Fruit fly (Drosophila melanogaster) whole organism, embryonic: ENCODE measurements around the gene Best2.

Source experiments
- Antp ChIP-seq: fragments of 200-800 bp; sonication (Bioruptor generic); optimal IDR thresholded peaks from 3 replicates; lab custom pipeline; 2016; ENCODE audit warnings: missing biosample characterization, missing genetic modification characterization
- B-H1 ChIP-seq: fragments of 200-800 bp; sonication (Bioruptor generic); IDR thresholded peaks from 3 replicates; pipeline ENCODE4 v1.3.6; 2022; ENCODE audit warnings: missing biosample characterization, missing genetic modification characterization
- Bteb2 ChIP-seq: fragments of 200-800 bp; sonication (Bioruptor generic); optimal IDR thresholded peaks from 2 replicates; lab custom pipeline; 2016; ENCODE audit warnings: missing biosample characterization, missing genetic modification characterization
- CG10321 ChIP-seq: fragments of 200-800 bp; sonication (Bioruptor generic); IDR thresholded peaks from 2 replicates; pipeline ENCODE4 v1.3.6; 2022; ENCODE audit warnings: missing biosample characterization, missing genetic modification characterization
- CG10366 ChIP-seq: fragments of 200-800 bp; sonication (Bioruptor generic); IDR thresholded peaks from 2 replicates; pipeline ENCODE4 v1.3.6; 2022; ENCODE audit warnings: missing biosample characterization, missing genetic modification characterization
- CG11247 ChIP-seq: fragments of 200-800 bp; sonication (Bioruptor generic); IDR thresholded peaks from 2 replicates; pipeline ENCODE4 v1.3.6; 2022; ENCODE audit warnings: missing biosample characterization, missing genetic modification characterization
- CG12744 ChIP-seq: fragments of 200-800 bp; sonication (Bioruptor generic); optimal IDR thresholded peaks from 2 replicates; lab custom pipeline; 2016; ENCODE audit warnings: missing biosample characterization, missing genetic modification characterization
- CG14050 ChIP-seq: fragments of 200-800 bp; sonication (Bioruptor generic); IDR thresholded peaks from 3 replicates; pipeline ENCODE4 v1.3.6; 2022; ENCODE audit warnings: missing biosample characterization, missing genetic modification characterization
- CG14667 ChIP-seq: fragments of 200-800 bp; sonication (Bioruptor generic); IDR thresholded peaks from 2 replicates; pipeline ENCODE4 v1.3.6; 2022; ENCODE audit warnings: missing biosample characterization, missing genetic modification characterization
- CG17361 ChIP-seq: fragments of 200-800 bp; sonication (Bioruptor generic); IDR thresholded peaks from 3 replicates; pipeline ENCODE4 v1.3.6; 2022; ENCODE audit warnings: missing biosample characterization, missing genetic modification characterization
- CG17568 ChIP-seq: fragments of 200-800 bp; sonication (Bioruptor generic); optimal IDR thresholded peaks from 2 replicates; lab custom pipeline; 2018; ENCODE audit warnings: missing biosample characterization, mild to moderate bottlenecking, missing genetic modification characterization, moderate library complexity
- CG17802 ChIP-seq: fragments of 200-800 bp; sonication (Bioruptor generic); optimal IDR thresholded peaks from 2 replicates; lab custom pipeline; 2018; ENCODE audit warnings: missing biosample characterization, mild to moderate bottlenecking, missing genetic modification characterization, moderate library complexity
- CG17912 ChIP-seq: fragments of 200-800 bp; sonication (Bioruptor generic); optimal IDR thresholded peaks from 2 replicates; lab custom pipeline; 2018; ENCODE audit warnings: missing biosample characterization, mild to moderate bottlenecking, missing genetic modification characterization
- CG1792 ChIP-seq: fragments of 200-800 bp; sonication (Bioruptor generic); optimal IDR thresholded peaks from 2 replicates; lab custom pipeline; 2016; ENCODE audit warnings: missing biosample characterization, missing genetic modification characterization
- CG2712 ChIP-seq: fragments of 200-800 bp; optimal IDR thresholded peaks from 3 replicates; lab custom pipeline; 2019; ENCODE audit warnings: missing biosample characterization, mild to moderate bottlenecking, missing genetic modification characterization, moderate library complexity
- CG3726 ChIP-seq: fragments of 200-800 bp; sonication (Bioruptor generic); IDR thresholded peaks from 3 replicates; pipeline ENCODE4, ENCODE4 v1.3.6; 2022; ENCODE audit warnings: missing biosample characterization, missing genetic modification characterization
- CG3995 ChIP-seq: fragments of 200-800 bp; sonication (Bioruptor generic); optimal IDR thresholded peaks from 3 replicates; lab custom pipeline; 2016; ENCODE audit warnings: missing biosample characterization, missing genetic modification characterization
- CG5180 ChIP-seq: fragments of 200-800 bp; sonication (Bioruptor generic); optimal IDR thresholded peaks from 3 replicates; lab custom pipeline; 2017; ENCODE audit warnings: missing biosample characterization, missing genetic modification characterization, mild to moderate bottlenecking, moderate library complexity, missing genetic modification reagents
- CG5953 ChIP-seq: fragments of 200-800 bp; sonication (Bioruptor generic); IDR thresholded peaks from 2 replicates; pipeline ENCODE4 v1.3.6; 2022; ENCODE audit warnings: missing biosample characterization, missing genetic modification characterization
- CG6254 ChIP-seq: fragments of 200-800 bp; sonication (Bioruptor generic); optimal IDR thresholded peaks from 3 replicates; lab custom pipeline; 2017; ENCODE audit warnings: mild to moderate bottlenecking, missing biosample characterization, missing genetic modification reagents, missing genetic modification characterization
- CG6683 ChIP-seq: fragments of 200-800 bp; sonication (Bioruptor generic); optimal IDR thresholded peaks from 2 replicates; lab custom pipeline; 2017; ENCODE audit warnings: missing biosample characterization, mild to moderate bottlenecking, missing genetic modification characterization, missing genetic modification reagents
- CG7372 ChIP-seq: fragments of 200-800 bp; sonication (Bioruptor generic); IDR thresholded peaks from 2 replicates; pipeline ENCODE4 v1.3.6; 2022; ENCODE audit warnings: missing biosample characterization, missing genetic modification characterization
- CG9437 ChIP-seq: fragments of 200-800 bp; sonication (Bioruptor generic); optimal IDR thresholded peaks from 2 replicates; lab custom pipeline; 2018; ENCODE audit warnings: missing biosample characterization, mild to moderate bottlenecking, missing genetic modification characterization
- Dbx ChIP-seq: fragments of 200-800 bp; sonication (Bioruptor generic); IDR thresholded peaks from 3 replicates; pipeline ENCODE4 v1.3.6; 2022; ENCODE audit warnings: missing biosample characterization, missing genetic modification characterization
- Dp ChIP-seq: fragments of 200-800 bp; sonication (Bioruptor generic); optimal IDR thresholded peaks from 2 replicates; lab custom pipeline; 2018; ENCODE audit warnings: missing biosample characterization, mild to moderate bottlenecking, missing genetic modification characterization, moderate library complexity
- H2.0 ChIP-seq: fragments of 200-800 bp; sonication (Bioruptor generic); IDR thresholded peaks from 2 replicates; pipeline ENCODE4 v1.3.6; 2022; ENCODE audit warnings: missing biosample characterization, missing genetic modification characterization
- Lim3 ChIP-seq: fragments of 200-800 bp; sonication (Bioruptor generic); IDR thresholded peaks from 2 replicates; pipeline ENCODE4 v1.3.6; 2022; ENCODE audit warnings: missing biosample characterization, missing genetic modification characterization
- NFAT ChIP-seq: fragments of 200-800 bp; sonication (Bioruptor generic); IDR thresholded peaks from 2 replicates; pipeline ENCODE4 v1.3.6; 2022; ENCODE audit warnings: missing biosample characterization, missing genetic modification characterization
- Oli ChIP-seq: fragments of 200-800 bp; sonication (Bioruptor generic); optimal IDR thresholded peaks from 2 replicates; lab custom pipeline; 2018; ENCODE audit warnings: missing biosample characterization, mild to moderate bottlenecking, missing genetic modification characterization, moderate library complexity
- PHDP ChIP-seq: fragments of 200-800 bp; sonication (Bioruptor generic); optimal IDR thresholded peaks from 3 replicates; lab custom pipeline; 2018; ENCODE audit warnings: missing biosample characterization, mild to moderate bottlenecking, missing genetic modification characterization, moderate library complexity
- Pdp1 ChIP-seq, 2 experiments: fragments of 200-800 bp; sonication (Bioruptor generic); optimal IDR thresholded peaks; 3 replicates each; lab custom pipeline; 2016; ENCODE audit warnings: missing biosample characterization in 2 of 2, missing genetic modification characterization in 2 of 2, mild to moderate bottlenecking in 1 of 2, moderate library complexity in 1 of 2
- Stat92E ChIP-seq, 3 experiments: fragments of >200 bp in 2 of 3; fragments of 200-800 bp in 1 of 3; sonication (Bioruptor generic) in 1 of 3; optimal IDR thresholded peaks; 2 replicates each; lab custom pipeline; 2017 to 2019; ENCODE audit warnings: missing biosample characterization in 3 of 3, missing genetic modification characterization in 3 of 3, mild to moderate bottlenecking in 1 of 3, moderate library complexity in 1 of 3
- Taf1 ChIP-seq: fragments of 200-800 bp; sonication (Bioruptor generic); IDR thresholded peaks from 2 replicates; pipeline ENCODE4 v1.3.6; 2022; ENCODE audit warnings: missing biosample characterization, missing genetic modification characterization
- Xbp1 ChIP-seq: fragments of 200-800 bp; sonication (Bioruptor generic); optimal IDR thresholded peaks from 3 replicates; lab custom pipeline; 2016; ENCODE audit warnings: missing biosample characterization, mild to moderate bottlenecking, missing genetic modification characterization
- ap ChIP-seq: fragments of 200-800 bp; sonication (Bioruptor generic); IDR thresholded peaks from 2 replicates; pipeline ENCODE4 v1.3.6; 2022; ENCODE audit warnings: missing biosample characterization, missing genetic modification characterization
- bbx ChIP-seq: fragments of 200-800 bp; sonication (Bioruptor generic); IDR thresholded peaks from 2 replicates; pipeline ENCODE4 v1.3.6; 2022; ENCODE audit warnings: missing biosample characterization, missing genetic modification characterization; ENCODE audit not compliant: partially characterized antibody
- cad ChIP-seq: fragments of >200 bp; optimal IDR thresholded peaks from 2 replicates; lab custom pipeline; 2017; ENCODE audit warnings: missing biosample characterization, missing genetic modification characterization
- croc ChIP-seq: fragments of 200-800 bp; sonication (Bioruptor generic); conservative IDR thresholded peaks from 3 replicates; pipeline ENCODE4 v1.3.6; 2022; ENCODE audit warnings: missing biosample characterization, missing genetic modification characterization
- cwo ChIP-seq: fragments of 200-800 bp; sonication (Bioruptor generic); optimal IDR thresholded peaks from 3 replicates; lab custom pipeline; 2017; ENCODE audit warnings: missing biosample characterization, missing genetic modification characterization, mild to moderate bottlenecking, moderate library complexity, missing genetic modification reagents
- en ChIP-seq: fragments of 200-800 bp; sonication (Bioruptor generic); optimal IDR thresholded peaks from 2 replicates; lab custom pipeline; 2016; ENCODE audit warnings: missing biosample characterization, missing genetic modification characterization
- hbn ChIP-seq: fragments of 200-800 bp; sonication (Bioruptor generic); IDR thresholded peaks from 2 replicates; pipeline ENCODE4 v1.3.6; 2022; ENCODE audit warnings: missing biosample characterization, missing genetic modification characterization; ENCODE audit not compliant: partially characterized antibody
- ind ChIP-seq: fragments of 200-800 bp; sonication (Bioruptor generic); optimal IDR thresholded peaks from 3 replicates; lab custom pipeline; 2016; ENCODE audit warnings: missing biosample characterization, missing genetic modification characterization
- mam ChIP-seq: fragments of 200-800 bp; sonication (Bioruptor generic); optimal IDR thresholded peaks from 3 replicates; lab custom pipeline; 2016; ENCODE audit warnings: missing biosample characterization, missing genetic modification characterization
- onecut ChIP-seq: fragments of 200-800 bp; sonication (Bioruptor generic); IDR thresholded peaks from 2 replicates; pipeline ENCODE4 v1.3.6; 2022; ENCODE audit warnings: missing biosample characterization, missing genetic modification characterization
- ranshi ChIP-seq: fragments of 200-800 bp; sonication (Bioruptor generic); IDR thresholded peaks from 2 replicates; pipeline ENCODE4 v1.3.6; 2022; ENCODE audit warnings: missing biosample characterization, missing genetic modification characterization
- row ChIP-seq: fragments of 200-800 bp; sonication (Bioruptor generic); IDR thresholded peaks from 3 replicates; pipeline ENCODE4 v1.3.6; 2022; ENCODE audit warnings: missing biosample characterization, missing genetic modification characterization
- sd ChIP-seq: fragments of 200-800 bp; sonication (Bioruptor generic); optimal IDR thresholded peaks from 3 replicates; lab custom pipeline; 2018; ENCODE audit warnings: missing biosample characterization, mild to moderate bottlenecking, missing genetic modification characterization, moderate library complexity
- sr ChIP-seq: fragments of 200-800 bp; sonication (Bioruptor generic); IDR thresholded peaks from 3 replicates; pipeline ENCODE4 v1.3.6; 2022; ENCODE audit warnings: missing biosample characterization, missing genetic modification characterization
- usp ChIP-seq: fragments of >200 bp; optimal IDR thresholded peaks from 2 replicates; lab custom pipeline; 2017; ENCODE audit warnings: missing biosample characterization, missing genetic modification characterization
- wdn ChIP-seq: fragments of 200-800 bp; sonication (Bioruptor generic); IDR thresholded peaks from 2 replicates; pipeline ENCODE4 v1.3.6; 2022; ENCODE audit warnings: missing biosample characterization, missing genetic modification characterization
- zfh1 ChIP-seq: fragments of 200-800 bp; sonication (Bioruptor generic); IDR thresholded peaks from 3 replicates; pipeline ENCODE4 v1.3.6; 2022; ENCODE audit warnings: missing biosample characterization, missing genetic modification characterization

The Best2 gene

dm6 chr3L:6217212-6217611 is 39.3 kb downstream of the Best2 start (continued):
- TF ChIP-seq Pdp1 (GFP tag; optimal IDR thresholded peaks at IDR 0.05; lab: Kevin White, UChicago) (peak; percentile 22 to 75), CG12744 (GFP tag; lab: Kevin White, UChicago) (no peak), Oli (tag; lab: Kevin White, UChicago) (peak; percentile 77), H2.0 (GFP tag; lab: Robert Waterston, UW) (peak; percentile 66), CG10321 (peak; percentile 16; the same call in 1 of the 2 replicates), usp (GFP tag; lab: Kevin White, UChicago) (no peak), NFAT (GFP tag; lab: Robert Waterston, UW) (no peak), Lim3 (GFP tag; lab: Robert Waterston, UW) (no peak), CG14050 (GFP tag; lab: Robert Waterston, UW) (peak; percentile 37; the same call in 1 of the 3 replicates), CG5953 (GFP tag; lab: Robert Waterston, UW) (peak; percentile 37; the same call in 1 of the 2 replicates), CG17912 (GFP tag; lab: Kevin White, UChicago) (no peak), CG7372 (GFP tag; lab: Robert Waterston, UW) (peak; percentile 34; the same call in 1 of the 2 replicates), CG3995 (GFP tag; lab: Kevin White, UChicago) (no peak), B-H1 (no peak), CG5180 (GFP tag; lab: Kevin White, UChicago) (no peak), ind (GFP tag; lab: Kevin White, UChicago) (peak; percentile 55), Taf1 (GFP tag; lab: Robert Waterston, UW) (no peak), cad (no peak), onecut (GFP tag; lab: Robert Waterston, UW) (peak; percentile 45), CG1792 (no peak), CG2712 (tag; lab: Kevin White, UChicago) (peak; percentile 92), ranshi (GFP tag; lab: Robert Waterston, UW) (peak; percentile 50; the same call in 1 of the 2 replicates), Bteb2 (GFP tag; lab: Kevin White, UChicago) (peak; percentile 4), sd (tag; lab: Kevin White, UChicago) (no peak), CG11247 (GFP tag; lab: Robert Waterston, UW) (no peak; the same call in 1 of the 2 replicates), bbx (GFP tag; lab: Robert Waterston, UW) (no peak), sr (no peak), ap (GFP tag; lab: Robert Waterston, UW) (0 out of 2 replicates have a peak, but pooled peaks have one; percentile 26), PHDP (tag; lab: Kevin White, UChicago) (peak; percentile 69), CG9437 (GFP tag; lab: Kevin White, UChicago) (peak; percentile 14), Antp (peak; percentile 13), mam (GFP tag; lab: Kevin White, UChicago) (no peak), hbn (GFP tag; lab: Robert Waterston, UW) (no peak), Stat92E (GFP tag; optimal IDR thresholded peaks at IDR 0.05; lab: Kevin White, UChicago) (no peak), row (peak; percentile 75), en (no peak), CG14667 (GFP tag; lab: Robert Waterston, UW) (peak; percentile 54; the same call in 1 of the 2 replicates), CG6683 (peak; percentile 6), CG6254 (peak; percentile 50), Dbx (no peak), CG17802 (peak; percentile 16), CG17568 (GFP tag; lab: Kevin White, UChicago) (no peak), CG10366 (GFP tag; lab: Robert Waterston, UW) (peak; percentile 71), croc (GFP tag; lab: Robert Waterston, UW) (peak; percentile 35; the same call in 1 of the 3 replicates), CG3726 (GFP tag; lab: Robert Waterston, UW) (peak; percentile 36; the same call in 1 of the 3 replicates), zfh1 (GFP tag; lab: Robert Waterston, UW) (peak; percentile 69; the same call in 2 of the 3 replicates), wdn (no peak), CG17361 (GFP tag; lab: Robert Waterston, UW) (peak; percentile 82), Dp (GFP tag; lab: Kevin White, UChicago) (no peak), cwo (GFP tag; lab: Kevin White, UChicago) (no peak), Xbp1 (GFP tag; lab: Kevin White, UChicago) (peak; percentile 68)
